Worm (Caenorhabditis elegans) whole organism, early embryonic: ENCODE data around the gene gldc-1.
"Not testable (repeated sequence)": the region's sequence is repeated elsewhere in the genome, so short reads cannot be mapped to it uniquely, and the experiment has no call there.

Experiments used
- B0310.2 ChIP-seq: sonication (generic microtip); optimal IDR thresholded peaks from 2 replicates; lab custom pipeline; 2016; ENCODE audit warnings: mild to moderate bottlenecking, missing genetic modification characterization, missing compliant biosample characterization
- ama-1 ChIP-seq: fragments of 150-350 bp; optimal IDR thresholded peaks from 2 replicates; lab custom pipeline; 2014
- ceh-13 ChIP-seq: fragments of 200-800 bp; sonication (Bioruptor generic); optimal IDR thresholded peaks from 2 replicates; lab custom pipeline; 2018; ENCODE audit warnings: mild to moderate bottlenecking, missing genetic modification characterization, missing compliant biosample characterization
- flt-1 ChIP-seq: fragments of 200-800 bp; sonication (Bioruptor generic); IDR thresholded peaks from 2 replicates; pipeline ENCODE4 v1.3.6; 2022; ENCODE audit warnings: missing genetic modification characterization, missing compliant biosample characterization
- hmbx-1 ChIP-seq: sonication (generic microtip); optimal IDR thresholded peaks from 2 replicates; lab custom pipeline; 2016; ENCODE audit warnings: mild to moderate bottlenecking, missing genetic modification characterization, missing compliant biosample characterization
- hmg-4 ChIP-seq: fragments of 200-800 bp; sonication (Bioruptor generic); optimal IDR thresholded peaks from 2 replicates; lab custom pipeline; 2018; ENCODE audit warnings: mild to moderate bottlenecking, missing genetic modification characterization, missing compliant biosample characterization
- hnd-1 ChIP-seq: sonication (generic microtip); optimal IDR thresholded peaks from 2 replicates; lab custom pipeline; 2016; ENCODE audit warnings: missing genetic modification characterization, missing compliant biosample characterization
- scrt-1 ChIP-seq: fragments of 200-800 bp; sonication (Bioruptor generic); IDR thresholded peaks from 2 replicates; pipeline ENCODE4 v1.3.6; 2022; ENCODE audit warnings: missing genetic modification characterization, missing compliant biosample characterization
- sea-1 ChIP-seq: fragments of 200-800 bp; sonication (Bioruptor generic); conservative IDR thresholded peaks from 2 replicates; pipeline ENCODE4 v1.3.6; 2022; ENCODE audit warnings: missing genetic modification characterization, missing compliant biosample characterization
- tbx-11 ChIP-seq: fragments of 200-800 bp; sonication (Bioruptor generic); IDR thresholded peaks from 2 replicates; pipeline ENCODE4 v1.3.6; 2022; ENCODE audit warnings: missing genetic modification characterization, missing compliant biosample characterization
- tbx-37 ChIP-seq: fragments of 200-800 bp; sonication (Bioruptor generic); conservative IDR thresholded peaks from 2 replicates; pipeline ENCODE4 v1.3.6; 2022; ENCODE audit warnings: missing genetic modification reagents, missing genetic modification characterization, missing compliant biosample characterization

ce11 chrII:6008887-6009286 lies 41.3 kb upstream of the gldc-1 start, which contains the start of gene ZK84.4:
- not testable (repeated sequence) for TF ChIP-seq flt-1 (GFP tag; lab: Robert Waterston, UW); ama-1 (lab: Kevin White, UChicago); sea-1 (GFP tag; lab: Robert Waterston, UW); hmg-4 (GFP tag; lab: Kevin White, UChicago); B0310.2 (tag; lab: Kevin White, UChicago); hmbx-1 (tag; lab: Kevin White, UChicago); hnd-1 (tag; lab: Kevin White, UChicago); scrt-1 (GFP tag; lab: Robert Waterston, UW); ceh-13; tbx-11 (GFP tag; lab: Robert Waterston, UW); tbx-37 (GFP tag; lab: Robert Waterston, UW)
